Fruit fly (Drosophila melanogaster): Measurements from ENCODE around the gene Gr2a.

dm6 chrX:1464033-1464432 is 11.8 kb downstream of the Gr2a start, which contains the start of gene Ns3:
- TF ChIP-seq psq (optimal IDR thresholded peaks at IDR 0.05) (no peak), CG8478 (optimal IDR thresholded peaks at IDR 0.05) (no peak), Dll (optimal IDR thresholded peaks at IDR 0.05) (no peak), pan (optimal IDR thresholded peaks at IDR 0.05) (no peak), EcR (GFP tag; optimal IDR thresholded peaks at IDR 0.05) (no peak)

All from whole organism.